Fruit fly (Drosophila melanogaster): ENCODE results near the gene CG14074.

Gene CG14074

dm6 chr3L:18841269-18841668, 24.8 kb upstream of the CG14074 start (continued):
- TF ChIP-seq stwl (tag; optimal IDR thresholded peaks at IDR 0.05), result peak; percentile 91
- 0 out of 2 replicates have a peak, but pooled peaks have one; percentile 15 for TF ChIP-seq sna (GFP tag; IDR thresholded peaks at IDR 0.05; ENCODE audit: partially characterized antibody)
- no peak for TF ChIP-seq CG6683 (GFP tag; optimal IDR thresholded peaks at IDR 0.05)
- no peak for TF ChIP-seq B-H2 (GFP tag; optimal IDR thresholded peaks at IDR 0.05)

- no peak for TF ChIP-seq CG2120 (GFP tag; optimal IDR thresholded peaks at IDR 0.05)
- no peak for TF ChIP-seq Lhr (GFP tag; optimal IDR thresholded peaks at IDR 0.05)
- TF ChIP-seq ro (GFP tag; IDR thresholded peaks at IDR 0.05), result no peak
- no peak for TF ChIP-seq ftz-f1 (GFP tag; optimal IDR thresholded peaks at IDR 0.05)
- TF ChIP-seq CG18011 (GFP tag; optimal IDR thresholded peaks at IDR 0.05), result no peak
- no peak for TF ChIP-seq eyg (GFP tag; optimal IDR thresholded peaks at IDR 0.05)
- no peak for TF ChIP-seq zfh2 (GFP tag; optimal IDR thresholded peaks at IDR 0.05)
- TF ChIP-seq Scr (GFP tag; IDR thresholded peaks at IDR 0.05; ENCODE audit: partially characterized antibody), result no peak
- TF ChIP-seq chm (GFP tag; IDR thresholded peaks at IDR 0.05), result no peak
- TF ChIP-seq slou (GFP tag; optimal IDR thresholded peaks at IDR 0.05), result no peak
- no peak for TF ChIP-seq CG1792 (GFP tag; optimal IDR thresholded peaks at IDR 0.05)
- TF ChIP-seq HLH4C (GFP tag; IDR thresholded peaks at IDR 0.05; ENCODE audit: partially characterized antibody), result no peak
- TF ChIP-seq mld (GFP tag; IDR thresholded peaks at IDR 0.05; ENCODE audit: partially characterized antibody), result no peak
- TF ChIP-seq dan (GFP tag; IDR thresholded peaks at IDR 0.05), result no peak
- TF ChIP-seq CG10565 (GFP tag; optimal IDR thresholded peaks at IDR 0.05), result no peak
- no peak for TF ChIP-seq CG13624 (GFP tag; optimal IDR thresholded peaks at IDR 0.05)
- TF ChIP-seq CG6689 (GFP tag; IDR thresholded peaks at IDR 0.05), result no peak
These were observed 23.8 kb upstream of the CG14074 start for dm6 chr3L:18842236-18842635.

- TF ChIP-seq zen (tag; optimal IDR thresholded peaks at IDR 0.05) (peak; percentile 61), exex (tag; optimal IDR thresholded peaks at IDR 0.05) (peak; percentile 69), hkb (optimal IDR thresholded peaks at IDR 0.05) (no peak), hkb (GFP tag; IDR thresholded peaks at IDR 0.05) (no peak)
These were observed 20.2 kb upstream of the CG14074 start for dm6 chr3L:18845833-18846232.

dm6 chr3L:18846233-18846271, 20.0 kb upstream of the CG14074 start, which contains the start of gene Indy:
TSS of gene Indy (minus strand) at chr3L:18846267.
- TF ChIP-seq Jarid2 (GFP tag; optimal IDR thresholded peaks at IDR 0.05), result peak; percentile 26
- no peak for TF ChIP-seq exex (tag; optimal IDR thresholded peaks at IDR 0.05)
- TF ChIP-seq CG13296 (GFP tag; optimal IDR thresholded peaks at IDR 0.05), result peak; percentile 27
- no peak for TF ChIP-seq Meics (GFP tag; optimal IDR thresholded peaks at IDR 0.05)
- no peak for TF ChIP-seq CG6813 (GFP tag; optimal IDR thresholded peaks at IDR 0.05)
- TF ChIP-seq Poxn (GFP tag; IDR thresholded peaks at IDR 0.05), result no peak
- TF ChIP-seq btn (GFP tag; optimal IDR thresholded peaks at IDR 0.05), result no peak
- no peak for TF ChIP-seq CG11723 (GFP tag; optimal IDR thresholded peaks at IDR 0.05)
- no peak for TF ChIP-seq psq (GFP tag; optimal IDR thresholded peaks at IDR 0.05)
- TF ChIP-seq ham (GFP tag; IDR thresholded peaks at IDR 0.05), result no peak
- TF ChIP-seq BtbVII (GFP tag; optimal IDR thresholded peaks at IDR 0.05), result peak; percentile 58
- no peak for TF ChIP-seq CG15696 (tag; optimal IDR thresholded peaks at IDR 0.05)
- no peak for TF ChIP-seq NC2β (GFP tag; optimal IDR thresholded peaks at IDR 0.05)
- TF ChIP-seq lab (GFP tag; optimal IDR thresholded peaks at IDR 0.05), result peak; percentile 48
- no peak for TF ChIP-seq kni (GFP tag; optimal IDR thresholded peaks at IDR 0.05)
- 0 out of 2 replicates have a peak, but pooled peaks have one; percentile 10 for TF ChIP-seq vvl (GFP tag; IDR thresholded peaks at IDR 0.05)
- no peak for TF ChIP-seq Mad (GFP tag; optimal IDR thresholded peaks at IDR 0.05)
